Worm (Caenorhabditis elegans): Measurements from ENCODE around the gene uev-2.
A peak's percentile ranks its signal among the peaks of the same experiment; 100 is the strongest.

Gene uev-2

DNA sequence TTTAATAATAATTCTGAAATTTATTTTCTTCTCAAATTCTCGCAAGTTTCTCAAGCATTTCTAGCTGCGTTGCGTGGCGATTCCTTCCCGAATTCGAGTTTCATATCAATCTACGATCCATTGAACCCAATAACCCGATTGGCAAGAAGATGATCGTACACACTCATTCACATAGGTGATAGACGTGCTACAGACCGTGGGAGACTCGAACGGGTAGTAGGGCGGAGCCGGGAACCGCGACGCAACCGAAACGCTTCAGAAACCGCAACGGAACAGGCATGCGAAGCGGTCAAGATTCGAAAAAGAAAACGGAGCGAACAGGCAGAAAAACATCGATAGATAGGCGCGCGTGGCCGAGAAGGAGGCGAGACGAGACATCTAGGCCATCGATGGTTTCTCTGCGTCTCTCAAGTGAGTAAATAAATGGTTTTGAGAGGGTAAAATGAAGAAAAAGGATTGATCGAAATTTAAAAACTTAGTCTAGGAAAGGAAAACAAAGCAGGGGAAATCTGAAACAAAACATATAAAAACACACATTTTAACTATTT is 20.6 kb downstream of the uev-2 start, which contains the start of gene madf-11 (continued):
- TF ChIP-seq athp-1 (tag; optimal IDR thresholded peaks at IDR 0.05) (no peak), nhr-179 (tag; optimal IDR thresholded peaks at IDR 0.05) (no peak), aptf-3 (GFP tag; IDR thresholded peaks at IDR 0.05) (no peak), egl-44 (GFP tag; IDR thresholded peaks at IDR 0.05) (no peak), T07F8.4 (tag; optimal IDR thresholded peaks at IDR 0.05) (no peak), mel-28 (tag; optimal IDR thresholded peaks at IDR 0.05; ENCODE audit: borderline replicate concordance) (no peak), ceh-27 (GFP tag; optimal IDR thresholded peaks at IDR 0.05) (peak; percentile 83), attf-6 (GFP tag; IDR thresholded peaks at IDR 0.05) (no peak), ztf-25 (GFP tag; IDR thresholded peaks at IDR 0.05) (no peak; the same call in 1 of the 2 replicates), snpc-3.4 (tag; optimal IDR thresholded peaks at IDR 0.05) (no peak), attf-5 (GFP tag; optimal IDR thresholded peaks at IDR 0.05) (peak; percentile 88), snpc-4 (GFP tag; optimal IDR thresholded peaks at IDR 0.05) (no peak), snpc-4 (tag; optimal IDR thresholded peaks at IDR 0.05) (peak in 2 of 4 experiments; percentile 18 to 33), K12H6.12 (tag; optimal IDR thresholded peaks at IDR 0.05) (peak; percentile 62), hlh-26 (GFP tag; conservative IDR thresholded peaks at IDR 0.05) (no peak), lsy-27 (tag; optimal IDR thresholded peaks at IDR 0.05; ENCODE audit: borderline replicate concordance, insufficient read depth) (no peak), pha-4 (tag; optimal IDR thresholded peaks at IDR 0.05) (peak; percentile 19), nhr-120 (GFP tag; IDR thresholded peaks at IDR 0.05) (no peak), rcor-1 (GFP tag; IDR thresholded peaks at IDR 0.05) (peak; percentile 34; the same call in 1 of the 2 replicates), fkh-3 (tag; optimal IDR thresholded peaks at IDR 0.05) (no peak), Y53F4B.3 (GFP tag; IDR thresholded peaks at IDR 0.05) (no peak), B0261.1 (tag; optimal IDR thresholded peaks at IDR 0.05) (no peak), repo-1 (tag; optimal IDR thresholded peaks at IDR 0.05) (no peak), dpl-1 (GFP tag; optimal IDR thresholded peaks at IDR 0.05) (no peak), F55B11.4 (tag; optimal IDR thresholded peaks at IDR 0.05; ENCODE audit: borderline replicate concordance, insufficient read depth) (no peak), ztf-28 (GFP tag; IDR thresholded peaks at IDR 0.05) (no peak), lag-1 (GFP tag; IDR thresholded peaks at IDR 0.05) (no peak), B0035.1 (tag; optimal IDR thresholded peaks at IDR 0.05) (no peak), xnd-1 (tag; optimal IDR thresholded peaks at IDR 0.05) (no peak), dpff-1 (tag; optimal IDR thresholded peaks at IDR 0.05) (no peak), F22D6.2 (tag; optimal IDR thresholded peaks at IDR 0.05) (no peak), B0336.3 (GFP tag; IDR thresholded peaks at IDR 0.05) (no peak), dox-1 (GFP tag; IDR thresholded peaks at IDR 0.05) (peak; percentile 33; the same call in 1 of the 2 replicates), ekl-4 (GFP tag; IDR thresholded peaks at IDR 0.05) (peak; percentile 10; the same call in 1 of the 2 replicates), sptf-2 (GFP tag; optimal IDR thresholded peaks at IDR 0.05) (no peak), nhr-90 (tag; optimal IDR thresholded peaks at IDR 0.05) (no peak), mes-4 (tag; optimal IDR thresholded peaks at IDR 0.05) (no peak), ceh-100 (GFP tag; IDR thresholded peaks at IDR 0.05) (peak; percentile 19; the same call in 1 of the 2 replicates), ceh-79 (tag; optimal IDR thresholded peaks at IDR 0.05) (no peak), madf-6 (GFP tag; IDR thresholded peaks at IDR 0.05) (no peak), rpc-1 (optimal IDR thresholded peaks at IDR 0.05) (no peak), rpc-1 (tag; optimal IDR thresholded peaks at IDR 0.05) (no peak), T26A5.8 (tag; optimal IDR thresholded peaks at IDR 0.05) (no peak), zim-3 (tag; optimal IDR thresholded peaks at IDR 0.05) (no peak), lir-1 (GFP tag; conservative IDR thresholded peaks at IDR 0.05) (no peak), let-607 (tag; optimal IDR thresholded peaks at IDR 0.05) (no peak), ztf-6 (GFP tag; IDR thresholded peaks at IDR 0.05) (no peak), hsf-1 (GFP tag; IDR thresholded peaks at IDR 0.05) (no peak), ama-1 (optimal IDR thresholded peaks at IDR 0.05) (no peak), ama-1 (GFP tag; optimal IDR thresholded peaks at IDR 0.05) (no peak)
